Fruit fly (Drosophila melanogaster) whole organism, embryonic: ENCODE measurements around the gene CG34325.
A peak's percentile ranks its signal among the peaks of the same experiment; 100 is the strongest.

Experiments
- Atf6 ChIP-seq: fragments of 200-800 bp; sonication (Bioruptor generic); IDR thresholded peaks from 2 replicates; pipeline ENCODE4 v1.3.6; 2022; ENCODE audit warnings: missing biosample characterization, missing genetic modification characterization
- Bgb ChIP-seq: fragments of 200-800 bp; sonication (Bioruptor generic); IDR thresholded peaks from 2 replicates; pipeline ENCODE4 v1.3.6; 2022; ENCODE audit warnings: missing biosample characterization, missing genetic modification characterization; ENCODE audit not compliant: partially characterized antibody
- C15 ChIP-seq: fragments of 200-800 bp; sonication (Bioruptor generic); IDR thresholded peaks from 3 replicates; pipeline ENCODE4 v1.3.6; 2022; ENCODE audit warnings: missing biosample characterization, missing genetic modification characterization
- CG11085 ChIP-seq: fragments of 200-800 bp; sonication (Bioruptor generic); IDR thresholded peaks from 2 replicates; pipeline ENCODE4 v1.3.6; 2022; ENCODE audit warnings: missing biosample characterization, missing genetic modification characterization
- CG11247 ChIP-seq: fragments of 200-800 bp; sonication (Bioruptor generic); IDR thresholded peaks from 2 replicates; pipeline ENCODE4 v1.3.6; 2022; ENCODE audit warnings: missing biosample characterization, missing genetic modification characterization
- CG11695 ChIP-seq: fragments of 200-800 bp; sonication (Bioruptor generic); IDR thresholded peaks from 3 replicates; pipeline ENCODE4 v1.3.6; 2022; ENCODE audit warnings: missing biosample characterization, missing genetic modification characterization
- CG12659 ChIP-seq: fragments of 200-800 bp; sonication (Bioruptor generic); optimal IDR thresholded peaks from 3 replicates; lab custom pipeline; 2017; ENCODE audit warnings: mild to moderate bottlenecking, missing biosample characterization, missing genetic modification reagents, missing genetic modification characterization
- CG12769 ChIP-seq: fragments of 200-800 bp; sonication (Bioruptor generic); optimal IDR thresholded peaks from 2 replicates; lab custom pipeline; 2019; ENCODE audit warnings: missing biosample characterization, mild to moderate bottlenecking, missing genetic modification characterization, moderate library complexity
- CG15011 ChIP-seq: fragments of 200-800 bp; sonication (Bioruptor generic); optimal IDR thresholded peaks from 3 replicates; lab custom pipeline; 2018; ENCODE audit warnings: missing biosample characterization, mild to moderate bottlenecking, missing genetic modification characterization
- CG17829 ChIP-seq: fragments of 200-800 bp; optimal IDR thresholded peaks from 2 replicates; lab custom pipeline; 2019; ENCODE audit warnings: missing biosample characterization, mild to moderate bottlenecking, missing genetic modification characterization, moderate library complexity
- CG18599 ChIP-seq: fragments of 200-800 bp; sonication (Bioruptor generic); optimal IDR thresholded peaks from 3 replicates; lab custom pipeline; 2017; ENCODE audit warnings: missing biosample characterization, missing genetic modification characterization, mild to moderate bottlenecking, moderate library complexity, missing genetic modification reagents
- CG2202 ChIP-seq: fragments of 200-800 bp; sonication (Bioruptor generic); optimal IDR thresholded peaks from 2 replicates; lab custom pipeline; 2018; ENCODE audit warnings: missing biosample characterization, mild to moderate bottlenecking, missing genetic modification characterization
- CG30431 ChIP-seq: fragments of 200-800 bp; sonication (Bioruptor generic); optimal IDR thresholded peaks from 2 replicates; lab custom pipeline; 2017; ENCODE audit warnings: missing biosample characterization, missing genetic modification characterization
- CG34422 ChIP-seq: fragments of 200-800 bp; sonication (Bioruptor generic); IDR thresholded peaks from 3 replicates; pipeline ENCODE4 v1.3.6; 2022; ENCODE audit warnings: missing biosample characterization, missing genetic modification characterization
- CG3726 ChIP-seq: fragments of 200-800 bp; sonication (Bioruptor generic); IDR thresholded peaks from 3 replicates; pipeline ENCODE4, ENCODE4 v1.3.6; 2022; ENCODE audit warnings: missing biosample characterization, missing genetic modification characterization
- CG3838 ChIP-seq: fragments of 200-800 bp; sonication (Bioruptor generic); optimal IDR thresholded peaks from 3 replicates; lab custom pipeline; 2016; ENCODE audit warnings: missing biosample characterization, missing genetic modification characterization
- CG4328 ChIP-seq: fragments of 200-800 bp; sonication (Bioruptor generic); optimal IDR thresholded peaks from 3 replicates; lab custom pipeline; 2017; ENCODE audit warnings: missing biosample characterization, missing genetic modification reagents, missing genetic modification characterization
- E2f2 ChIP-seq: fragments of 200-800 bp; sonication (Bioruptor generic); IDR thresholded peaks from 2 replicates; pipeline ENCODE4 v1.3.6; 2022; ENCODE audit warnings: missing biosample characterization, missing genetic modification characterization
- HLH3B ChIP-seq: fragments of 200-800 bp; sonication (Bioruptor generic); IDR thresholded peaks from 2 replicates; pipeline ENCODE4 v1.3.6; 2022; ENCODE audit warnings: missing biosample characterization, missing genetic modification characterization
- Hand ChIP-seq: fragments of 200-800 bp; sonication (Bioruptor generic); optimal IDR thresholded peaks from 2 replicates; lab custom pipeline; 2017; ENCODE audit warnings: mild to moderate bottlenecking, missing biosample characterization, missing genetic modification reagents, missing genetic modification characterization
- Oaz ChIP-seq: fragments of 200-800 bp; sonication (Bioruptor generic); IDR thresholded peaks from 2 replicates; pipeline ENCODE4 v1.3.6; 2022; ENCODE audit warnings: missing biosample characterization, missing genetic modification characterization
- Poxn ChIP-seq: fragments of 200-800 bp; sonication (Bioruptor generic); IDR thresholded peaks from 2 replicates; pipeline ENCODE4 v1.3.6; 2022; ENCODE audit warnings: missing biosample characterization, missing genetic modification characterization
- Rfx ChIP-seq: fragments of 200-800 bp; sonication (Bioruptor generic); IDR thresholded peaks from 2 replicates; pipeline ENCODE4 v1.3.6; 2022; ENCODE audit warnings: missing biosample characterization, missing genetic modification characterization
- Sry-β ChIP-seq: fragments of 200-800 bp; sonication (Bioruptor generic); optimal IDR thresholded peaks from 2 replicates; lab custom pipeline; 2018; ENCODE audit warnings: missing biosample characterization, mild to moderate bottlenecking, missing genetic modification characterization, moderate library complexity
- Ssrp ChIP-seq: fragments of 200-800 bp; sonication (Bioruptor generic); optimal IDR thresholded peaks from 2 replicates; lab custom pipeline; 2018; ENCODE audit warnings: missing biosample characterization, mild to moderate bottlenecking, missing genetic modification characterization, moderate library complexity
- bsh ChIP-seq, 2 experiments: fragments of 200-800 bp; sonication (Bioruptor generic); optimal IDR thresholded peaks; 2 replicates each; lab custom pipeline; 2017 to 2018; ENCODE audit warnings: mild to moderate bottlenecking in 2 of 2, missing biosample characterization in 2 of 2, missing genetic modification characterization in 2 of 2, moderate library complexity in 1 of 2
- btn ChIP-seq: fragments of 200-800 bp; sonication (Bioruptor generic); optimal IDR thresholded peaks from 2 replicates; lab custom pipeline; 2016; ENCODE audit warnings: missing biosample characterization, missing genetic modification characterization
- cas ChIP-seq: fragments of 200-800 bp; sonication (Bioruptor generic); IDR thresholded peaks from 2 replicates; pipeline ENCODE4 v1.3.6; 2022; ENCODE audit warnings: missing biosample characterization, missing genetic modification characterization
- cato ChIP-seq: fragments of 200-800 bp; sonication (Bioruptor generic); optimal IDR thresholded peaks from 2 replicates; lab custom pipeline; 2016; ENCODE audit warnings: missing biosample characterization, missing genetic modification characterization, borderline replicate concordance
- chn ChIP-seq: fragments of 200-800 bp; sonication (Bioruptor generic); optimal IDR thresholded peaks from 2 replicates; lab custom pipeline; 2016; ENCODE audit warnings: missing biosample characterization, missing genetic modification characterization
- ci ChIP-seq: fragments of 200-800 bp; sonication (Bioruptor generic); IDR thresholded peaks from 3 replicates; pipeline ENCODE4 v1.3.6; 2022; ENCODE audit warnings: missing biosample characterization, missing genetic modification characterization
- dmrt11E ChIP-seq: fragments of 200-800 bp; sonication (Bioruptor generic); optimal IDR thresholded peaks from 3 replicates; lab custom pipeline; 2018; ENCODE audit warnings: missing biosample characterization, mild to moderate bottlenecking, missing genetic modification characterization, moderate library complexity
- exex ChIP-seq: fragments of 200-800 bp; sonication (Bioruptor generic); optimal IDR thresholded peaks from 4 replicates; lab custom pipeline; 2018; ENCODE audit warnings: missing biosample characterization, mild to moderate bottlenecking, missing genetic modification characterization, moderate library complexity
- fd102C ChIP-seq: fragments of 200-800 bp; sonication (Bioruptor generic); optimal IDR thresholded peaks from 2 replicates; lab custom pipeline; 2018; ENCODE audit warnings: missing biosample characterization, mild to moderate bottlenecking, missing genetic modification characterization, moderate library complexity
- gro ChIP-seq: fragments of 200-800 bp; sonication (Bioruptor generic); optimal IDR thresholded peaks from 2 replicates; lab custom pipeline; 2016; ENCODE audit warnings: missing biosample characterization, missing genetic modification characterization
- h ChIP-seq: fragments of >200 bp; optimal IDR thresholded peaks from 2 replicates; lab custom pipeline; 2017
- kah ChIP-seq: fragments of 200-800 bp; sonication (Bioruptor generic); optimal IDR thresholded peaks from 2 replicates; lab custom pipeline; 2018; ENCODE audit warnings: missing biosample characterization, mild to moderate bottlenecking, missing genetic modification characterization
- lov ChIP-seq, 2 experiments: fragments of 200-800 bp in 1 of 2; fragments of >200 bp in 1 of 2; sonication (Bioruptor generic) in 1 of 2; IDR thresholded peaks in 1 of 2; optimal IDR thresholded peaks in 1 of 2; 2 replicates in 1 of 2; 3 replicates in 1 of 2; pipeline versions ENCODE4 v1.3.6 to Lab custom; 2017 to 2022; ENCODE audit warnings: missing biosample characterization in 1 of 2, missing genetic modification characterization in 1 of 2
- onecut ChIP-seq: fragments of 200-800 bp; sonication (Bioruptor generic); IDR thresholded peaks from 2 replicates; pipeline ENCODE4 v1.3.6; 2022; ENCODE audit warnings: missing biosample characterization, missing genetic modification characterization
- pho ChIP-seq: fragments of 200-800 bp; sonication (Bioruptor generic); optimal IDR thresholded peaks from 2 replicates; lab custom pipeline; 2016; ENCODE audit warnings: missing biosample characterization, missing genetic modification characterization
- phol ChIP-seq: fragments of 200-800 bp; sonication (Bioruptor generic); optimal IDR thresholded peaks from 3 replicates; lab custom pipeline; 2018; ENCODE audit warnings: missing biosample characterization, mild to moderate bottlenecking, missing genetic modification characterization, moderate library complexity
- pita ChIP-seq: fragments of 200-800 bp; sonication (Bioruptor generic); optimal IDR thresholded peaks from 2 replicates; lab custom pipeline; 2017; ENCODE audit warnings: missing biosample characterization, mild to moderate bottlenecking, missing genetic modification characterization
- shn ChIP-seq: fragments of 200-800 bp; sonication (Bioruptor generic); optimal IDR thresholded peaks from 3 replicates; lab custom pipeline; 2016; ENCODE audit warnings: missing biosample characterization, missing genetic modification characterization
- sim ChIP-seq: fragments of 200-800 bp; sonication (Bioruptor generic); IDR thresholded peaks from 2 replicates; pipeline ENCODE4 v1.3.6; 2022; ENCODE audit warnings: missing biosample characterization, missing genetic modification characterization
- slp2 ChIP-seq: fragments of 200-800 bp; sonication (Bioruptor generic); optimal IDR thresholded peaks from 2 replicates; lab custom pipeline; 2016; ENCODE audit warnings: missing biosample characterization, missing genetic modification characterization
- tll ChIP-seq, 2 experiments: fragments of 200-800 bp in 1 of 2; fragments of >200 bp in 1 of 2; sonication (Bioruptor generic) in 1 of 2; optimal IDR thresholded peaks; 2 replicates each; lab custom pipeline; 2017 to 2019; ENCODE audit warnings: missing biosample characterization in 2 of 2, missing genetic modification characterization in 2 of 2, mild to moderate bottlenecking in 1 of 2, moderate library complexity in 1 of 2
- toy ChIP-seq: fragments of 200-800 bp; sonication (Bioruptor generic); IDR thresholded peaks from 2 replicates; pipeline ENCODE4 v1.3.6; 2022; ENCODE audit warnings: missing biosample characterization, missing genetic modification characterization
- vvl ChIP-seq: fragments of 200-800 bp; sonication (Bioruptor generic); IDR thresholded peaks from 2 replicates; pipeline ENCODE4 v1.3.6; 2022; ENCODE audit warnings: missing biosample characterization, missing genetic modification characterization

Gene CG34325

dm6 chrX:16723203-16724173 lies 2.3 kb upstream of the CG34325 start (continued):
- TF ChIP-seq chn = peak; percentile 40
- no peak for TF ChIP-seq CG3838 (GFP tag; lab: Kevin White, UChicago)
- TF ChIP-seq cas (GFP tag; lab: Robert Waterston, UW) = no peak
- TF ChIP-seq pita = no peak
- TF ChIP-seq exex (tag; lab: Kevin White, UChicago) = no peak
- no peak for TF ChIP-seq CG4328 (GFP tag; lab: Kevin White, UChicago)
- peak; percentile 58 for TF ChIP-seq pho (GFP tag; lab: Kevin White, UChicago)
- TF ChIP-seq CG30431 (GFP tag; lab: Kevin White, UChicago) = peak; percentile 43
- TF ChIP-seq vvl (GFP tag; lab: Robert Waterston, UW) = peak; percentile 51
- TF ChIP-seq CG2202 (tag; lab: Kevin White, UChicago) = peak; percentile 47
- TF ChIP-seq Rfx (GFP tag; lab: Robert Waterston, UW) = peak; percentile 75
- TF ChIP-seq h (lab: Kevin White, UChicago) = no peak
- peak in 1 of 2 experiments; percentile 81 for TF ChIP-seq bsh (GFP tag; optimal IDR thresholded peaks at IDR 0.05; lab: Kevin White, UChicago)
- no peak; the same call in 1 of the 2 replicates for TF ChIP-seq sim (GFP tag; lab: Robert Waterston, UW)
- TF ChIP-seq ci (GFP tag; lab: Robert Waterston, UW) = peak; percentile 80
- TF ChIP-seq tll (GFP tag; optimal IDR thresholded peaks at IDR 0.05; lab: Kevin White, UChicago) = no peak
- no peak for TF ChIP-seq Sry-β (GFP tag; lab: Kevin White, UChicago)
- peak; percentile 66 for TF ChIP-seq CG17829 (tag; lab: Kevin White, UChicago)
- TF ChIP-seq CG11695 (GFP tag; lab: Robert Waterston, UW) = peak; percentile 81
- TF ChIP-seq CG34422 = peak; percentile 67; the same call in 2 of the 3 replicates
- no peak for TF ChIP-seq lov (optimal IDR thresholded peaks at IDR 0.05; lab: Kevin White, UChicago)
- TF ChIP-seq lov (GFP tag; IDR thresholded peaks at IDR 0.05; lab: Robert Waterston, UW) = no peak
- no peak for TF ChIP-seq fd102C
- TF ChIP-seq btn (GFP tag; lab: Kevin White, UChicago) = no peak
- peak; percentile 62 for TF ChIP-seq phol (tag; lab: Kevin White, UChicago)
- peak; percentile 30 for TF ChIP-seq kah (GFP tag; lab: Kevin White, UChicago)
- TF ChIP-seq slp2 (GFP tag; lab: Kevin White, UChicago) = peak; percentile 50
- TF ChIP-seq CG11247 (GFP tag; lab: Robert Waterston, UW) = no peak
- TF ChIP-seq C15 (GFP tag; lab: Robert Waterston, UW) = no peak
- peak; percentile 69 for TF ChIP-seq dmrt11E
- TF ChIP-seq E2f2 (GFP tag; lab: Robert Waterston, UW) = peak; percentile 53; the same call in 1 of the 2 replicates
- TF ChIP-seq HLH3B (GFP tag; lab: Robert Waterston, UW) = peak; percentile 54
- TF ChIP-seq Oaz (GFP tag; lab: Robert Waterston, UW) = 0 out of 2 replicates have a peak, but pooled peaks have one; percentile 30
- TF ChIP-seq shn (GFP tag; lab: Kevin White, UChicago) = peak; percentile 25
- peak; percentile 72; the same call in 1 of the 2 replicates for TF ChIP-seq Atf6
- 0 out of 2 replicates have a peak, but pooled peaks have one; percentile 32 for TF ChIP-seq CG11085 (GFP tag; lab: Robert Waterston, UW)
- TF ChIP-seq CG3726 (GFP tag; lab: Robert Waterston, UW) = no peak; the same call in 2 of the 3 replicates
- TF ChIP-seq CG12769 = peak; percentile 38
- TF ChIP-seq gro (GFP tag; lab: Kevin White, UChicago) = no peak
- TF ChIP-seq CG12659 (GFP tag; lab: Kevin White, UChicago) = peak; percentile 80
- peak; percentile 19; the same call in 1 of the 2 replicates for TF ChIP-seq Bgb (GFP tag; lab: Robert Waterston, UW)
- no peak for TF ChIP-seq cato (GFP tag; lab: Kevin White, UChicago)
- TF ChIP-seq onecut (GFP tag; lab: Robert Waterston, UW) = peak; percentile 70
- peak; percentile 56 for TF ChIP-seq Hand (GFP tag; lab: Kevin White, UChicago)
- peak; percentile 36; the same call in 1 of the 2 replicates for TF ChIP-seq Poxn (GFP tag; lab: Robert Waterston, UW)
- TF ChIP-seq CG15011 (GFP tag; lab: Kevin White, UChicago) = peak; percentile 36
- TF ChIP-seq Ssrp (tag; lab: Kevin White, UChicago) = peak; percentile 79
- no peak for TF ChIP-seq toy (GFP tag; lab: Robert Waterston, UW)
- TF ChIP-seq CG18599 (GFP tag; lab: Kevin White, UChicago) = peak; percentile 75
